Worm (Caenorhabditis elegans) whole organism, dauer: ENCODE measurements around the gene srz-61.
"Not testable (repeated sequence)": the region's sequence is repeated elsewhere in the genome, so short reads cannot be mapped to it uniquely, and the experiment has no call there.

Source experiments
- unc-62 ChIP-seq: sonication (generic microtip); optimal IDR thresholded peaks from 2 replicates; lab custom pipeline; 2017; ENCODE audit warnings: missing biosample characterization, missing genetic modification reagents, missing genetic modification characterization

Gene srz-61

ce11 chrIV:16320866-16321265, at the start of gene srz-61:
Gene srz-61, plus strand, starts transcription at chrIV:16321166.
- no peak for TF ChIP-seq unc-62 (GFP tag; lab: Kevin White, UChicago)

- TF ChIP-seq unc-62 (GFP tag; lab: Kevin White, UChicago): no peak
Measured at ce11 chrIV:16277291-16277690, 43.7 kb upstream of the srz-61 start, which contains the start of gene F38C2.7. Gene F38C2.7, minus strand, starts transcription at chrIV:16277391.

ce11 chrIV:16277902-16278301, 43.1 kb upstream of the srz-61 start, which contains the start of gene ccch-2:
Gene ccch-2, plus strand, starts transcription at chrIV:16278202.
- TF ChIP-seq unc-62 (GFP tag; lab: Kevin White, UChicago): no peak

- TF ChIP-seq unc-62 (GFP tag; lab: Kevin White, UChicago): no peak
Measured at ce11 chrIV:16280614-16281013, 40.4 kb upstream of the srz-61 start, which contains the start of gene clec-191. Gene clec-191, minus strand, starts transcription at chrIV:16280714.

ce11 chrIV:16290745-16291144, 30.2 kb upstream of the srz-61 start, which contains the start of gene srz-75:
Gene srz-75, minus strand, starts transcription at chrIV:16290845.
- no peak for TF ChIP-seq unc-62 (GFP tag; lab: Kevin White, UChicago)

ce11 chrIV:16293889-16294288, 27.1 kb upstream of the srz-61 start:
- TF ChIP-seq unc-62 (GFP tag; lab: Kevin White, UChicago): no peak

ce11 chrIV:16298851-16299250, 22.1 kb upstream of the srz-61 start, which contains the start of gene srz-72:
Gene srz-72, plus strand, starts transcription at chrIV:16299151.
- TF ChIP-seq unc-62 (GFP tag; lab: Kevin White, UChicago): no peak

ce11 chrIV:16306918-16307317, 14.0 kb upstream of the srz-61 start:
- TF ChIP-seq unc-62 (GFP tag; lab: Kevin White, UChicago): no peak

ce11 chrIV:16307925-16308324, 13.0 kb upstream of the srz-61 start, which contains the start of gene rac-2:
Gene rac-2, plus strand, starts transcription at chrIV:16308225.
- TF ChIP-seq unc-62 (GFP tag; lab: Kevin White, UChicago): not testable (repeated sequence)

- TF ChIP-seq unc-62 (GFP tag; lab: Kevin White, UChicago): no peak
Measured at ce11 chrIV:16310103-16310502, 10.9 kb upstream of the srz-61 start.

- TF ChIP-seq unc-62 (GFP tag; lab: Kevin White, UChicago): no peak
Measured at ce11 chrIV:16320410-16320809, 556 bp upstream of the srz-61 start, which contains the start of gene K03D3.5. Gene K03D3.5, minus strand, starts transcription at chrIV:16320510.

ce11 chrIV:16323373-16323772, 2.4 kb downstream of the srz-61 start, which contains the start of gene srz-104:
Gene srz-104, plus strand, starts transcription at chrIV:16323673.
- TF ChIP-seq unc-62 (GFP tag; lab: Kevin White, UChicago): no peak

- no peak for TF ChIP-seq unc-62 (GFP tag; lab: Kevin White, UChicago)
Measured at ce11 chrIV:16324589-16324988, 3.6 kb downstream of the srz-61 start, which contains the start of gene srz-105. Gene srz-105, plus strand, starts transcription at chrIV:16324889.

- no peak for TF ChIP-seq unc-62 (GFP tag; lab: Kevin White, UChicago)
Measured at ce11 chrIV:16328519-16328918, 7.6 kb downstream of the srz-61 start, which contains the start of gene K03D3.2. Gene K03D3.2, minus strand, starts transcription at chrIV:16328619.

ce11 chrIV:16329159-16329558, 8.2 kb downstream of the srz-61 start, which contains the start of gene srz-74:
Gene srz-74, plus strand, starts transcription at chrIV:16329459.
- TF ChIP-seq unc-62 (GFP tag; lab: Kevin White, UChicago): no peak

ce11 chrIV:16330508-16330907, 9.5 kb downstream of the srz-61 start:
- TF ChIP-seq unc-62 (GFP tag; lab: Kevin White, UChicago): no peak

- TF ChIP-seq unc-62 (GFP tag; lab: Kevin White, UChicago): no peak
Measured at ce11 chrIV:16332585-16332984, 11.6 kb downstream of the srz-61 start, which contains the start of gene srz-71. Gene srz-71, plus strand, starts transcription at chrIV:16332885.
